Worm (Caenorhabditis elegans) whole organism, L4 larva: Measurements from ENCODE around the gene seb-3.
A peak's percentile ranks its signal among the peaks of the same experiment; 100 is the strongest.

ENCODE experiments used
- F37D6.2 ChIP-seq: sonication (generic microtip); optimal IDR thresholded peaks from 2 replicates; lab custom pipeline; 2016; ENCODE audit warnings: mild to moderate bottlenecking, missing genetic modification characterization, missing compliant biosample characterization
- R02D3.7 ChIP-seq: fragments of 150-350 bp; sonication (generic microtip); optimal IDR thresholded peaks from 3 replicates; lab custom pipeline; 2014; ENCODE audit warnings: missing biosample characterization, missing genetic modification characterization
- ZK337.2 ChIP-seq: fragments of 200-800 bp; sonication (Bioruptor generic); IDR thresholded peaks from 2 replicates; pipeline ENCODE4 v1.3.6; 2022; ENCODE audit warnings: missing genetic modification reagents, missing genetic modification characterization, missing compliant biosample characterization
- ZK546.5 ChIP-seq, 2 experiments: sonication (generic microtip); optimal IDR thresholded peaks; 2 replicates each; lab custom pipeline; 2017; ENCODE audit warnings: missing biosample characterization in 2 of 2, missing genetic modification characterization in 2 of 2
- aha-1 ChIP-seq: fragments of 150-350 bp; peaks from one replicate; lab custom pipeline; 2014; ENCODE audit warnings: missing biosample characterization, missing genetic modification characterization
- aly-2 ChIP-seq: sonication (generic microtip); optimal IDR thresholded peaks from 2 replicates; lab custom pipeline; 2018; ENCODE audit warnings: missing biosample characterization, missing genetic modification characterization
- ceh-28 ChIP-seq: fragments of 150-350 bp; optimal IDR thresholded peaks from 2 replicates; lab custom pipeline; 2014; ENCODE audit warnings: missing biosample characterization, missing genetic modification reagents, missing genetic modification characterization
- ceh-62 ChIP-seq: sonication (generic microtip); optimal IDR thresholded peaks from 2 replicates; lab custom pipeline; 2017; ENCODE audit warnings: missing biosample characterization, missing genetic modification characterization
- daf-16 ChIP-seq, 3 experiments: sonication (generic microtip); optimal IDR thresholded peaks; 2 replicates each; lab custom pipeline; 2016 to 2017; ENCODE audit warnings: missing genetic modification characterization in 3 of 3, missing genetic modification reagents in 3 of 3, mild to moderate bottlenecking in 2 of 3, missing compliant biosample characterization in 2 of 3, missing biosample characterization in 1 of 3, moderate library complexity in 1 of 3
- daf-8 ChIP-seq: fragments of 200-800 bp; sonication (Bioruptor generic); IDR thresholded peaks from 2 replicates; pipeline ENCODE4 v1.3.6; 2022; ENCODE audit warnings: missing genetic modification characterization, missing compliant biosample characterization
- dpl-1 ChIP-seq: fragments of 150-350 bp; optimal IDR thresholded peaks from 2 replicates; lab custom pipeline; 2014; ENCODE audit warnings: missing biosample characterization, missing genetic modification reagents, missing genetic modification characterization
- dve-1 ChIP-seq: sonication (generic microtip); optimal IDR thresholded peaks from 2 replicates; lab custom pipeline; 2017; ENCODE audit warnings: antibody characterized with exemption, mild to moderate bottlenecking, missing genetic modification characterization, missing compliant biosample characterization; ENCODE audit not compliant: insufficient read depth
- egl-43 ChIP-seq: fragments of 200-800 bp; sonication (Bioruptor generic); IDR thresholded peaks from 2 replicates; pipeline ENCODE4 v1.3.6; 2022; ENCODE audit warnings: missing genetic modification reagents, missing genetic modification characterization, missing compliant biosample characterization
- lim-7 ChIP-seq: fragments of 200-800 bp; sonication (Bioruptor generic); IDR thresholded peaks from 2 replicates; pipeline ENCODE4 v1.3.6; 2022; ENCODE audit warnings: missing genetic modification characterization, missing compliant biosample characterization
- madf-5 ChIP-seq, 2 experiments: fragments of 200-800 bp; sonication (Bioruptor generic); IDR thresholded peaks; 2 replicates each; pipeline ENCODE4 v1.3.6; 2022; ENCODE audit warnings: missing compliant biosample characterization in 2 of 2, missing genetic modification characterization in 2 of 2
- mdt-29 ChIP-seq: fragments of 200-800 bp; sonication (Bioruptor generic); IDR thresholded peaks from 2 replicates; pipeline ENCODE4 v1.3.6; 2022; ENCODE audit warnings: missing genetic modification reagents, missing genetic modification characterization, missing compliant biosample characterization
- mes-2 ChIP-seq: sonication (generic microtip); optimal IDR thresholded peaks from 2 replicates; lab custom pipeline; 2016; ENCODE audit warnings: missing genotype, mild to moderate bottlenecking, missing genetic modification characterization, missing compliant biosample characterization; ENCODE audit not compliant: poor library complexity, severe bottlenecking
- nhr-10 ChIP-seq: fragments of 150-350 bp; optimal IDR thresholded peaks from 2 replicates; lab custom pipeline; 2014; ENCODE audit warnings: missing biosample characterization, missing genetic modification characterization
- nhr-11 ChIP-seq: fragments of 150-350 bp; optimal IDR thresholded peaks from 2 replicates; lab custom pipeline; 2014; ENCODE audit warnings: missing biosample characterization, missing genetic modification characterization
- nhr-25 ChIP-seq: sonication (generic microtip); optimal IDR thresholded peaks from 2 replicates; lab custom pipeline; 2017; ENCODE audit warnings: missing genetic modification characterization, mild to moderate bottlenecking, missing compliant biosample characterization, antibody characterized with exemption, moderate library complexity, borderline replicate concordance; ENCODE audit not compliant: insufficient read depth
- php-3 ChIP-seq: fragments of 200-800 bp; sonication (Bioruptor generic); IDR thresholded peaks from 2 replicates; pipeline ENCODE4 v1.3.6; 2022; ENCODE audit warnings: missing genetic modification reagents, missing genetic modification characterization, missing compliant biosample characterization
- rbr-2 ChIP-seq: sonication (generic microtip); optimal IDR thresholded peaks from 2 replicates; lab custom pipeline; 2016; ENCODE audit warnings: missing genotype, missing genetic modification characterization, missing compliant biosample characterization
- sdz-12 ChIP-seq: fragments of 200-800 bp; sonication (Bioruptor generic); optimal IDR thresholded peaks from 2 replicates; lab custom pipeline; 2018; ENCODE audit warnings: mild to moderate bottlenecking, missing genetic modification characterization, missing compliant biosample characterization
- set-16 ChIP-seq: fragments of 200-800 bp; sonication (Bioruptor generic); IDR thresholded peaks from 2 replicates; pipeline ENCODE4 v1.3.6; 2022; ENCODE audit warnings: missing genetic modification reagents, missing genetic modification characterization, missing compliant biosample characterization
- skn-1 ChIP-seq: fragments of 150-350 bp; optimal IDR thresholded peaks from 2 replicates; lab custom pipeline; 2014; ENCODE audit warnings: missing biosample characterization, missing genetic modification characterization
- spr-1 ChIP-seq: sonication (generic microtip); optimal IDR thresholded peaks from 2 replicates; lab custom pipeline; 2016; ENCODE audit warnings: mild to moderate bottlenecking, missing genetic modification characterization, missing compliant biosample characterization
- tag-97 ChIP-seq: fragments of 200-800 bp; sonication (Bioruptor generic); IDR thresholded peaks from 2 replicates; pipeline ENCODE4 v1.3.6; 2022; ENCODE audit warnings: missing genetic modification characterization, missing compliant biosample characterization
- unc-62 ChIP-seq, 3 experiments: fragments of 150-350 bp in 1 of 3; sonication (generic microtip); optimal IDR thresholded peaks in 2 of 3; peaks in 1 of 3; 1 replicate in 1 of 3; 2 replicates in 2 of 3; lab custom pipeline; 2014 to 2017; ENCODE audit warnings: missing biosample characterization in 3 of 3, missing genetic modification characterization in 3 of 3, missing genetic modification reagents in 3 of 3, missing genotype in 1 of 3
- zfp-3 ChIP-seq: fragments of 200-800 bp; sonication (Bioruptor generic); conservative IDR thresholded peaks from 2 replicates; pipeline ENCODE4 v1.3.6; 2022; ENCODE audit warnings: missing genetic modification reagents, missing genetic modification characterization, missing compliant biosample characterization
- zip-2 ChIP-seq: fragments of 150-350 bp; optimal IDR thresholded peaks from 2 replicates; lab custom pipeline; 2014; ENCODE audit warnings: missing biosample characterization, missing genetic modification characterization
- ztf-11 ChIP-seq: fragments of 150-350 bp; optimal IDR thresholded peaks from 2 replicates; lab custom pipeline; 2014; ENCODE audit warnings: missing biosample characterization, missing genetic modification characterization

seb-3 gene

ce11 chrX:15053223-15053933, 27.3 kb downstream of the seb-3 start, which contains the start of gene H03G16.1:
Gene H03G16.1 (plus strand): TSS chrX:15053883.
- no peak for TF ChIP-seq ztf-11
- TF ChIP-seq unc-62 (GFP tag; optimal IDR thresholded peaks at IDR 0.05 in 1 of 2; lab: Kevin White, UChicago): peak in 1 of 2 experiments; percentile 92
- TF ChIP-seq unc-62 (tag; optimal IDR thresholded peaks at IDR 0.05; lab: Kevin White, UChicago): no peak

- TF ChIP-seq lim-7 (GFP tag; lab: Robert Waterston, UW) (no peak), egl-43 (GFP tag; lab: Robert Waterston, UW) (no peak), nhr-10 (tag; lab: Kevin White, UChicago) (no peak), ZK337.2 (GFP tag; lab: Robert Waterston, UW) (no peak), nhr-25 (tag; lab: Kevin White, UChicago) (no peak), ZK546.5 (tag; optimal IDR thresholded peaks at IDR 0.05; lab: Kevin White, UChicago) (no peak), mes-2 (tag; lab: Kevin White, UChicago) (no peak), daf-16 (GFP tag; optimal IDR thresholded peaks at IDR 0.05; lab: Kevin White, UChicago) (no peak), daf-16 (tag; optimal IDR thresholded peaks at IDR 0.05; lab: Kevin White, UChicago) (no peak)
- TF ChIP-seq, all 104 proteins: peak for 0
Observed at ce11 chrX:15055914-15056313, 29.8 kb downstream of the seb-3 start, which contains the start of gene H03G16.7. Gene H03G16.7 (minus strand): TSS chrX:15056014.

DNA sequence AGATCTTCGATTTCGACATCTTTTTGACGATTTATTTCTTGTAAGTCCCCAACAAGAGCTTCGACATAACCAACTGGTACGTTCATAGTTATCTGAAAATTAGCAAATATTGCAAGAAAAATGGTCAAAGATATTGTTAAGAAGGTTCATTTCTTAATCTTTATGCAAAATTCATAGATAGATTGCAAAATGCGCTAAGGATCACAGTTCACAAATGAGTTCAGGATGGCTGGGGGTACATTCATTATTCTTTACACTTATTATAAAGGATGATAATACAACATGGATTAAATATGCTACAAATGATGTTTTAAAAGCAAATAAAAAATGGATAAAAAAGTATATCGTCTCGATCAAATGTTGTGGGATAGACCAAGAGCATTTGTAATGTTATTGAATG, 30.6 kb downstream of the seb-3 start, which contains the start of gene H03G16.5:
Gene H03G16.5 (minus strand): TSS at position 101 of the 400 bp plus-strand sequence.
- TF ChIP-seq skn-1 (no peak), zfp-3 (GFP tag; lab: Robert Waterston, UW) (no peak), ceh-28 (tag; lab: Kevin White, UChicago) (no peak), madf-5 (GFP tag; IDR thresholded peaks at IDR 0.05; lab: Robert Waterston, UW) (no peak), php-3 (GFP tag; lab: Robert Waterston, UW) (no peak), daf-8 (GFP tag; lab: Robert Waterston, UW) (no peak), nhr-11 (tag; lab: Kevin White, UChicago) (no peak), dve-1 (tag; lab: Kevin White, UChicago) (no peak), rbr-2 (tag; lab: Kevin White, UChicago) (no peak), aly-2 (tag; lab: Kevin White, UChicago) (no peak), egl-43 (GFP tag; lab: Robert Waterston, UW) (no peak), mdt-29 (GFP tag; lab: Robert Waterston, UW) (no peak)

DNA sequence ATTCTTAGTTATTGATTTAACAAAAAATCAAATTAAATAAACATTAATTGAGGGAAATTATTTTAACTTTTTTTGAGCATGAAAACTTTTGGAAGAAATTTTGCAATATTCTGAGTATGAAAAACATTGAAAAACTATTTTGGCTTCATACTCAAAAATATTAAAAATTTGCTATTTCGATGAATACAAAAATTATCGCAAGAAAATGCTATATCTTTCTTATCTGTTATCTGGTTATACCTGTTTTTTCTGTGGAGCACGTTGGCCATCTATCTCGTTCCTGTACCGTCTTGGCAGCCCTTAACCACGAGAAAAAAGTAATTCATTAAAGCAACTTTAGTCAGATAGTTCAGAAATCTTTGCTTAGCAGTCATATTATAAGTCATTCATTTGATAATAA, 31.8 kb downstream of the seb-3 start:
- no peak for TF ChIP-seq set-16 (GFP tag; lab: Robert Waterston, UW)
- TF ChIP-seq unc-62 (GFP tag; optimal IDR thresholded peaks at IDR 0.05 in 1 of 2; lab: Kevin White, UChicago): peak in 1 of 2 experiments; percentile 14
- TF ChIP-seq unc-62 (tag; optimal IDR thresholded peaks at IDR 0.05; lab: Kevin White, UChicago): no peak
- TF ChIP-seq F37D6.2: no peak
- TF ChIP-seq R02D3.7 (tag; lab: Kevin White, UChicago): no peak
- no peak for TF ChIP-seq skn-1
- TF ChIP-seq dpl-1 (GFP tag; lab: Kevin White, UChicago): no peak
- no peak for TF ChIP-seq spr-1 (tag; lab: Kevin White, UChicago)
- TF ChIP-seq tag-97 (GFP tag; lab: Robert Waterston, UW): no peak
- TF ChIP-seq daf-8 (GFP tag; lab: Robert Waterston, UW): no peak
- TF ChIP-seq sdz-12 (GFP tag; lab: Kevin White, UChicago): no peak
- peak; percentile 97 for TF ChIP-seq aha-1 (tag; lab: Kevin White, UChicago)
- TF ChIP-seq ceh-62 (tag; lab: Kevin White, UChicago): no peak
- TF ChIP-seq zip-2 (tag; lab: Kevin White, UChicago): no peak
- TF ChIP-seq mes-2 (tag; lab: Kevin White, UChicago): no peak
- TF ChIP-seq, all 104 proteins: peak for 2
